Worm (Caenorhabditis elegans) whole organism, mixed stage, embryonic: ENCODE data around the gene irk-3.

Experiments
- M03D4.4 ChIP-seq: sonication (generic microtip); optimal IDR thresholded peaks from 2 replicates; lab custom pipeline; 2017; ENCODE audit warnings: mild to moderate bottlenecking, missing genetic modification characterization, missing compliant biosample characterization
- bed-3 ChIP-seq: fragments of 200-800 bp; sonication (Bioruptor generic); optimal IDR thresholded peaks from 3 replicates; lab custom pipeline; 2018; ENCODE audit warnings: mild to moderate bottlenecking, missing genetic modification characterization, moderate library complexity, missing compliant biosample characterization
- blmp-1 ChIP-seq: fragments of 150-350 bp; optimal IDR thresholded peaks from 2 replicates; lab custom pipeline; 2014; ENCODE audit warnings: missing biosample characterization, missing genetic modification characterization
- ceh-43 ChIP-seq: fragments of 200-800 bp; sonication (Bioruptor generic); optimal IDR thresholded peaks from 2 replicates; lab custom pipeline; 2018; ENCODE audit warnings: mild to moderate bottlenecking, missing genetic modification characterization, moderate library complexity, missing compliant biosample characterization
- ceh-83 ChIP-seq: fragments of 200-800 bp; sonication (Bioruptor generic); optimal IDR thresholded peaks from 2 replicates; lab custom pipeline; 2018; ENCODE audit warnings: mild to moderate bottlenecking, missing genetic modification characterization, missing compliant biosample characterization
- ces-1 ChIP-seq: fragments of 150-350 bp; optimal IDR thresholded peaks from 2 replicates; lab custom pipeline; 2014; ENCODE audit warnings: missing biosample characterization, missing genetic modification reagents, missing genetic modification characterization
- cnd-1 ChIP-seq: fragments of 200-800 bp; sonication (Bioruptor generic); optimal IDR thresholded peaks from 2 replicates; lab custom pipeline; 2018; ENCODE audit warnings: mild to moderate bottlenecking, missing genetic modification characterization, missing compliant biosample characterization
- drap-1 ChIP-seq: fragments of 200-800 bp; sonication (Bioruptor generic); optimal IDR thresholded peaks from 3 replicates; lab custom pipeline; 2018; ENCODE audit warnings: mild to moderate bottlenecking, missing genetic modification characterization, missing compliant biosample characterization
- elt-1 ChIP-seq: sonication (generic microtip); optimal IDR thresholded peaks from 2 replicates; lab custom pipeline; 2017; ENCODE audit warnings: missing genetic modification characterization, mild to moderate bottlenecking, missing compliant biosample characterization, antibody characterized with exemption, moderate library complexity, borderline replicate concordance; ENCODE audit not compliant: insufficient read depth
- ham-2 ChIP-seq: fragments of 200-800 bp; sonication (Bioruptor generic); optimal IDR thresholded peaks from 2 replicates; lab custom pipeline; 2018; ENCODE audit warnings: mild to moderate bottlenecking, missing genetic modification characterization, missing compliant biosample characterization
- hlh-1 ChIP-seq: fragments of 150-350 bp; optimal IDR thresholded peaks from 2 replicates; lab custom pipeline; 2014; ENCODE audit warnings: missing biosample characterization, missing genetic modification reagents, missing genetic modification characterization
- lin-13 ChIP-seq: fragments of 150-350 bp; optimal IDR thresholded peaks from 2 replicates; lab custom pipeline; 2014; ENCODE audit warnings: missing biosample characterization, missing genetic modification characterization
- lin-32 ChIP-seq: fragments of 200-800 bp; sonication (Bioruptor generic); optimal IDR thresholded peaks from 2 replicates; lab custom pipeline; 2018; ENCODE audit warnings: mild to moderate bottlenecking, missing genetic modification characterization, missing compliant biosample characterization
- lsy-2 ChIP-seq: fragments of 150-350 bp; optimal IDR thresholded peaks from 2 replicates; lab custom pipeline; 2014; ENCODE audit warnings: missing biosample characterization, missing genetic modification characterization
- mab-5 ChIP-seq: fragments of 150-350 bp; optimal IDR thresholded peaks from 2 replicates; lab custom pipeline; 2014; ENCODE audit warnings: missing biosample characterization, missing genetic modification characterization
- mep-1 ChIP-seq: fragments of 150-350 bp; optimal IDR thresholded peaks from 2 replicates; lab custom pipeline; 2017; ENCODE audit warnings: missing biosample characterization, missing genetic modification reagents, missing genetic modification characterization, inconsistent platforms
- mls-2 ChIP-seq: sonication (generic microtip); optimal IDR thresholded peaks from 2 replicates; lab custom pipeline; 2016; ENCODE audit warnings: mild to moderate bottlenecking, missing genetic modification characterization, moderate library complexity, missing compliant biosample characterization
- nhr-2 ChIP-seq: fragments of 150-350 bp; optimal IDR thresholded peaks from 2 replicates; lab custom pipeline; 2014; ENCODE audit warnings: missing biosample characterization, missing genetic modification characterization
- nhr-28 ChIP-seq: fragments of 150-350 bp; optimal IDR thresholded peaks from 2 replicates; lab custom pipeline; 2014; ENCODE audit warnings: missing biosample characterization, missing genetic modification characterization
- sem-2 ChIP-seq: fragments of 200-800 bp; sonication (Bioruptor generic); optimal IDR thresholded peaks from 2 replicates; lab custom pipeline; 2018; ENCODE audit warnings: mild to moderate bottlenecking, missing genetic modification characterization, missing compliant biosample characterization
- snpc-4 ChIP-seq: fragments of 150-350 bp; optimal IDR thresholded peaks from 2 replicates; lab custom pipeline; 2014; ENCODE audit warnings: missing biosample characterization, missing genetic modification characterization
- sptf-1 ChIP-seq: sonication (generic microtip); optimal IDR thresholded peaks from 2 replicates; lab custom pipeline; 2017; ENCODE audit warnings: mild to moderate bottlenecking, missing genetic modification characterization, moderate library complexity, missing compliant biosample characterization
- unc-120 ChIP-seq: sonication (generic microtip); optimal IDR thresholded peaks from 2 replicates; lab custom pipeline; 2017; ENCODE audit warnings: missing genetic modification characterization, missing compliant biosample characterization; ENCODE audit not compliant: poor library complexity, severe bottlenecking
- unc-62 ChIP-seq: fragments of 150-350 bp; optimal IDR thresholded peaks from 2 replicates; lab custom pipeline; 2014; ENCODE audit warnings: missing biosample characterization, missing genetic modification reagents, missing genetic modification characterization
- zip-8 ChIP-seq: fragments of 150-350 bp; optimal IDR thresholded peaks from 2 replicates; lab custom pipeline; 2014; ENCODE audit warnings: missing biosample characterization, missing genetic modification characterization
- ztf-11 ChIP-seq: fragments of 150-350 bp; optimal IDR thresholded peaks from 2 replicates; lab custom pipeline; 2014; ENCODE audit warnings: missing biosample characterization, missing genetic modification characterization

irk-3 gene

DNA sequence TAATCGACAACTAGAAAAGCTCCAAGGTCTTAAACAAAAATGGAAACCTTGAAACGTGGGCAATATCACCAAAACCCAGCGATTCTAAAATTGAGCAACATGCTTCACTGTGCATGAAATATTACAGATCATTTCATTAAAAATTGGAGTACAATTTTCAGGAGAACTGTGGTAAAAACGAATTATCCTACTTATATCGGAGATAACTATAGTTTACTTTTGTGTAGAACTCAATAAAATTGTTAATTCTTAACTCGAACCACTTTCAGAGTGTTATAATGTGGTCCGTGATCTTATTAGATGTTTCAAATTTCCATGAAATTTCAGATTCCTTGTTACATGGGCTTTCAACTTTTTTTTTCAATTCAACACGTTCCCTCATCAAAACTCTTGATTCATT, 35.0 kb downstream of the irk-3 start, which contains the start of gene K04G11.1:
K04G11.1 (plus strand) TSS at position 301 of the 400 bp plus-strand sequence.
- TF ChIP-seq M03D4.4 (tag; lab: Kevin White, UChicago) (no peak), nhr-28 (no peak), drap-1 (no peak), ham-2 (GFP tag; lab: Kevin White, UChicago) (no peak), lin-32 (no peak), ces-1 (GFP tag; lab: Kevin White, UChicago) (no peak), sptf-1 (tag; lab: Kevin White, UChicago) (no peak), lsy-2 (tag; lab: Kevin White, UChicago) (no peak), snpc-4 (tag; lab: Kevin White, UChicago) (no peak), cnd-1 (tag; lab: Kevin White, UChicago) (no peak), hlh-1 (tag; lab: Kevin White, UChicago) (no peak), mep-1 (no peak)

DNA sequence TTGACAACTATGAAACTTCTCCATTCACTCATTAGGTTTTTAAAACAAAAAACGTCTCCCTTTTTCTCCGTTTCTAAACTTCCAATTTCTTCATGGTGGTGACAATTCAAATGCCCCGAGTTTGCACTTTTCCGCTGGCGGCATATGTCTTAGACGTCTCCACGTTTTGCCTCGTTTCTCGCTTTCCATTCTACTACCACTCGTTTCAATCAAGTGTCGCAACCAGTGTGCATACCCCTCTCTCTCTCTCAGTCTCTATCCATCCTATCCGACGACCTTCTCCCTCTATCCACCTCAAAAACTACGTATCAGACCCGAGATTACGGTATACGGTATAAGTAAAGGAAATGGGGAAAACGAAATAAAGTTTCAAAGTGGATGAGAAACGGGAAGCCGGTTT, 36.1 kb downstream of the irk-3 start:
- TF ChIP-seq zip-8 = no peak
- TF ChIP-seq ham-2 (GFP tag; lab: Kevin White, UChicago) = no peak
- no peak for TF ChIP-seq lin-32
- TF ChIP-seq hlh-1 (tag; lab: Kevin White, UChicago) = peak; percentile 78
- peak; percentile 36 for TF ChIP-seq unc-120 (tag; lab: Kevin White, UChicago)
- TF ChIP-seq, all 35 proteins: peak for 2

DNA sequence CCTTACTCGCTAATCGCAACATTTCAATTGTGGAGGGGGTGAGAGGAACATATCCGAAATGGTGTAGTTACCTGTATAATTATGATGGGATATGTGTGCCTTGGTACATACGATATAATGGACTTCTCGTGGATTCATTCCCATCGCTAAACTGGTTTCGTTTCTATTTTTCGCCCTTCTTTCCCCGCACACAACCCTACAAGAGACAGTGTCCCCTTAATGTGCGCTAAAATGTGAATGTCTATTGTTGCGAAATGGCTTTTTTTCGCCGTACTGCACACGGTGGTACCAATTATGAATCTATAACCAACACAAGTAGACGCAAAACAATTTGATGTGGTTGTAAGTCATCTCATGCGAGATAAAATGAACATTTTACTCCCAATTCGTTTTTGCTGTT, 40.9 kb downstream of the irk-3 start:
- TF ChIP-seq nhr-2 (tag; lab: Kevin White, UChicago) (no peak), elt-1 (tag; lab: Kevin White, UChicago) (no peak), mls-2 (peak; percentile 52), mab-5 (tag; lab: Kevin White, UChicago) (no peak), sptf-1 (tag; lab: Kevin White, UChicago) (no peak)

DNA sequence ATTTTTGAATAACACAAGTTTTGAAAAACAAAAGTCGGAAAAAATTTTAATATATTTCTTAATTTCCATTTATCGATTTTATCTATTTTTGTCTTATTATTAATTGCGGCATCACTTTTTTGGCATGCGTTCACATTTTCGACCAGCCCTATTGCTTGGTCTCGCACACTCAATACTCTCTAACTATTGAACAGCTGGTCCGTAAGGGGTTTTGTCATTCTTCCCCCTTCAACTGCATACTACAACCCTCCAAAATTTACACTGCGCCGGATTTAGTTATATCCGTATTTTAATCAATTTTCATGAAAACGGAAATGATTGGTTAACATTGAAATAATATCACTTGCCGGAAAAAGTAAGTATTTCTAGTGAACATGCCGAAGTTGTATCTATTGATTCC, 42.8 kb downstream of the irk-3 start, which contains the start of gene C11H1.7:
C11H1.7 (plus strand) TSS at position 12 of the 400 bp plus-strand sequence.
- TF ChIP-seq lin-13 (no peak), mab-5 (tag; lab: Kevin White, UChicago) (no peak), hlh-1 (tag; lab: Kevin White, UChicago) (peak; percentile 72), ces-1 (GFP tag; lab: Kevin White, UChicago) (peak; percentile 33), lsy-2 (tag; lab: Kevin White, UChicago) (no peak), cnd-1 (tag; lab: Kevin White, UChicago) (peak; percentile 70), unc-120 (tag; lab: Kevin White, UChicago) (peak; percentile 41), sptf-1 (tag; lab: Kevin White, UChicago) (no peak), lin-32 (no peak), ceh-83 (no peak)

DNA sequence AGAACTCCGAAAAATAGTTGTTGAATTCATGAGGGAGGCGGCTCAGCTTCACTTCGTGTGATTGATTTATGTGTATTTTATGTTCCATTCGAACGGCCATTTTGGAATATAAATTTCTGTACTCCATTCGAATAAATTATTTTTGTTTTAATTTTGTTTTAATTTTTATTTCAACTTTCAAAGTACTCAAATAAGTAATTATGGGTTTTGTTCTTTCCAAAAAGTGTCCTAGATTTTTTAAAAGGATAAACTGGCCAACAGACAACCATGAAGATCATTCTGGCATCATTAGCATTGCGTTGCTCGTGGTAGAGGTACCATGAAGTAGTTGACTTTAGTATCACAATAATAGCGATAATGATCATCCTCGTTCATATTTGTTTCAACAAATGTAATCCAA, 43.6 kb downstream of the irk-3 start:
- TF ChIP-seq bed-3 (no peak), lsy-2 (tag; lab: Kevin White, UChicago) (no peak), lin-13 (no peak), ztf-11 (tag; lab: Kevin White, UChicago) (no peak), snpc-4 (tag; lab: Kevin White, UChicago) (no peak), ham-2 (GFP tag; lab: Kevin White, UChicago) (no peak), lin-32 (no peak), nhr-28 (no peak), unc-62 (GFP tag; lab: Kevin White, UChicago) (no peak), sem-2 (GFP tag; lab: Kevin White, UChicago) (no peak), drap-1 (no peak), zip-8 (no peak)

DNA sequence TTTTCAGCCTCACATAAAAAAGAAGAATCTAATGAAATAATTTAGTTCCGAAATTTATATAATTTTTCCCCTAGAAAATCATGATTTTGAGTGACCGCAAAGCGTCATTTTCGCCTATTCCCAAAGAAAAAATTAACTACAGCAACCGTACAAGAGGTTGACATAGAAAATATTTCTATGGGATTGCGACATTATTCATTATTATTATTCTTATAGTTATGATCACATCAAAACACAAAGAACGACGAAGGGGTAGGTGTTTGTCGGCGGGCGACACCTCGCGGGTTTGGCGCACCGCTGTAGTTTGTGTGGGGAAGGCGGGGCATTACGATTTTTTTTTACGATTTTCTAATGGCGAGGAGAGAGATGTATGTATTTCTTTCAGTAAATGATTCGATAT, 45.9 kb downstream of the irk-3 start:
- no peak for TF ChIP-seq M03D4.4 (tag; lab: Kevin White, UChicago)
- no peak for TF ChIP-seq blmp-1
- no peak for TF ChIP-seq lsy-2 (tag; lab: Kevin White, UChicago)
- peak; percentile 6 for TF ChIP-seq nhr-2 (tag; lab: Kevin White, UChicago)
- no peak for TF ChIP-seq sem-2 (GFP tag; lab: Kevin White, UChicago)
- TF ChIP-seq ceh-43 (GFP tag; lab: Kevin White, UChicago) = no peak
- no peak for TF ChIP-seq mep-1
- TF ChIP-seq sptf-1 (tag; lab: Kevin White, UChicago) = no peak
- peak; percentile 25 for TF ChIP-seq ceh-83
- TF ChIP-seq cnd-1 (tag; lab: Kevin White, UChicago) = no peak
